Worm (Caenorhabditis elegans) whole organism, mixed stage, embryonic: ENCODE results near the gene C03B1.4.

Experiments used
- blmp-1 ChIP-seq: fragments of 150-350 bp; optimal IDR thresholded peaks from 2 replicates; lab custom pipeline; 2014; ENCODE audit warnings: missing biosample characterization, missing genetic modification characterization
- drap-1 ChIP-seq: fragments of 200-800 bp; sonication (Bioruptor generic); optimal IDR thresholded peaks from 3 replicates; lab custom pipeline; 2018; ENCODE audit warnings: mild to moderate bottlenecking, missing genetic modification characterization, missing compliant biosample characterization
- hlh-1 ChIP-seq: fragments of 150-350 bp; optimal IDR thresholded peaks from 2 replicates; lab custom pipeline; 2014; ENCODE audit warnings: missing biosample characterization, missing genetic modification reagents, missing genetic modification characterization
- nhr-28 ChIP-seq: fragments of 150-350 bp; optimal IDR thresholded peaks from 2 replicates; lab custom pipeline; 2014; ENCODE audit warnings: missing biosample characterization, missing genetic modification characterization
- nhr-76 ChIP-seq: sonication (generic microtip); optimal IDR thresholded peaks from 2 replicates; lab custom pipeline; 2017; ENCODE audit warnings: missing biosample characterization, missing genetic modification characterization
- pha-4 ChIP-seq: fragments of 150-350 bp; optimal IDR thresholded peaks from 2 replicates; lab custom pipeline; 2018; ENCODE audit warnings: missing biosample characterization, missing genetic modification reagents, missing genetic modification characterization
- sptf-1 ChIP-seq: sonication (generic microtip); optimal IDR thresholded peaks from 2 replicates; lab custom pipeline; 2017; ENCODE audit warnings: mild to moderate bottlenecking, missing genetic modification characterization, moderate library complexity, missing compliant biosample characterization

- TF ChIP-seq blmp-1 (tag; lab: Kevin White, UChicago): no peak
- no peak for TF ChIP-seq hlh-1 (tag; lab: Kevin White, UChicago)
- TF ChIP-seq pha-4 (tag; lab: Kevin White, UChicago): no peak
- TF ChIP-seq nhr-76 (tag; lab: Kevin White, UChicago): no peak
- no peak for TF ChIP-seq sptf-1 (tag; lab: Kevin White, UChicago)
- no peak for TF ChIP-seq nhr-28 (tag; lab: Kevin White, UChicago)
- no peak for TF ChIP-seq drap-1 (GFP tag; lab: Kevin White, UChicago)
Observed at ce11 chrX:6341513-6341912, 22.8 kb upstream of the C03B1.4 start, which contains the start of gene C03B1.7.
